Fruit fly (Drosophila melanogaster) S2 (cell line): Measurements from ENCODE around the gene CG42307.

ENCODE experiments used
- CG8478 ChIP-seq: fragments of >200 bp; optimal IDR thresholded peaks from 2 replicates; lab custom pipeline; 2018
- CTCF ChIP-seq, 2 experiments: fragments of >200 bp; optimal IDR thresholded peaks; 2 replicates each; lab custom pipeline; 2018

DNA sequence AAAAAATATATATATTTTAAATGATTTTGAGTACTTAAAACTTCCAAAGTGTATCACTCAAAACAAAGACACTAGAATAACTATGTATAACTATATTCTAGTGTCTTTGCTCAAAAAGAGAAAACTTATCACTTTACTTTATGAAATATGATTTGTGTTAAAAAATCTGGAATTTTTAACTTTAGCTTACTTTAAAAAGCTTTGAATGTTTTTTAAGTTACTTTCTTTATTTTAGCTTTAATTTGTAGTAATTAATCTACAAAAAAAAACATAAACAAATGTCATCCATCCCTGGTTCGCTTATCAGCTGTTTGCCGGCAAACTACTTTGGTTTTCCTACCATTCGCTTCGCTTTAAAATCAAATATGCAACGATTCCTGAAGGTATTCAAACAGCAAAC is 9.2 kb upstream of the CG42307 start, which contains the start of gene CG8607:
- no peak for TF ChIP-seq CTCF (optimal IDR thresholded peaks at IDR 0.05; lab: Kevin White, UChicago)
- no peak for TF ChIP-seq CG8478 (lab: Kevin White, UChicago)
